Worm (Caenorhabditis elegans) whole organism, L4/young adult: Measurements from ENCODE around the gene ogt-1.

Experiments used
- W03F9.2 ChIP-seq: fragments of 150-350 bp; optimal IDR thresholded peaks from 2 replicates; lab custom pipeline; 2014; ENCODE audit warnings: missing biosample characterization, missing genetic modification characterization
- dao-5 ChIP-seq: sonication (generic microtip); optimal IDR thresholded peaks from 2 replicates; lab custom pipeline; 2016; ENCODE audit warnings: missing genotype, missing genetic modification characterization, moderate library complexity, missing compliant biosample characterization

- no peak for TF ChIP-seq W03F9.2 (tag; lab: Kevin White, UChicago)
- no peak for TF ChIP-seq dao-5 (tag; lab: Kevin White, UChicago)
These were observed 28.2 kb upstream of the ogt-1 start, which contains the start of gene epg-4 for ce11 chrIII:7181822-7182221.
